Fruit fly (Drosophila melanogaster) whole organism, embryonic: Measurements from ENCODE around the gene CG10011.

Experiments used
- Ada2b ChIP-seq: fragments of 200-800 bp; sonication (Bioruptor generic); IDR thresholded peaks from 2 replicates; pipeline ENCODE4 v1.3.6; 2022; ENCODE audit warnings: missing biosample characterization, missing genetic modification characterization
- Atf6 ChIP-seq: fragments of 200-800 bp; sonication (Bioruptor generic); IDR thresholded peaks from 2 replicates; pipeline ENCODE4 v1.3.6; 2022; ENCODE audit warnings: missing biosample characterization, missing genetic modification characterization
- CG10209 ChIP-seq: fragments of 200-800 bp; sonication (Bioruptor generic); optimal IDR thresholded peaks from 3 replicates; lab custom pipeline; 2017; ENCODE audit warnings: missing biosample characterization, mild to moderate bottlenecking, missing genetic modification characterization, missing genetic modification reagents
- CG10267 ChIP-seq: fragments of 200-800 bp; sonication (Bioruptor generic); optimal IDR thresholded peaks from 2 replicates; lab custom pipeline; 2018; ENCODE audit warnings: missing biosample characterization, mild to moderate bottlenecking, missing genetic modification characterization, moderate library complexity
- CG10543 ChIP-seq: fragments of 200-800 bp; sonication (Bioruptor generic); optimal IDR thresholded peaks from 3 replicates; lab custom pipeline; 2017; ENCODE audit warnings: missing biosample characterization, mild to moderate bottlenecking, missing genetic modification characterization, moderate library complexity
- CG11247 ChIP-seq: fragments of 200-800 bp; sonication (Bioruptor generic); IDR thresholded peaks from 2 replicates; pipeline ENCODE4 v1.3.6; 2022; ENCODE audit warnings: missing biosample characterization, missing genetic modification characterization
- CG11696 ChIP-seq: fragments of 200-800 bp; sonication (Bioruptor generic); IDR thresholded peaks from 2 replicates; pipeline ENCODE4 v1.3.6; 2022; ENCODE audit warnings: missing biosample characterization, missing genetic modification characterization
- CG13296 ChIP-seq: fragments of 200-800 bp; sonication (Bioruptor generic); optimal IDR thresholded peaks from 3 replicates; lab custom pipeline; 2018; ENCODE audit warnings: missing biosample characterization, mild to moderate bottlenecking, missing genetic modification characterization
- CG13424 ChIP-seq: fragments of 200-800 bp; sonication (Bioruptor generic); optimal IDR thresholded peaks from 2 replicates; lab custom pipeline; 2019; ENCODE audit warnings: missing biosample characterization, mild to moderate bottlenecking, missing genetic modification characterization, moderate library complexity
- CG15479 ChIP-seq: fragments of 200-800 bp; sonication (Bioruptor generic); optimal IDR thresholded peaks from 3 replicates; lab custom pipeline; 2019; ENCODE audit warnings: missing biosample characterization, mild to moderate bottlenecking, missing genetic modification characterization, moderate library complexity
- CG15696 ChIP-seq: fragments of 200-800 bp; sonication (Bioruptor generic); optimal IDR thresholded peaks from 2 replicates; lab custom pipeline; 2019; ENCODE audit warnings: missing biosample characterization, mild to moderate bottlenecking, missing genetic modification characterization, moderate library complexity
- CG18262 ChIP-seq: fragments of 200-800 bp; optimal IDR thresholded peaks from 3 replicates; lab custom pipeline; 2019; ENCODE audit warnings: missing biosample characterization, mild to moderate bottlenecking, missing genetic modification characterization, moderate library complexity
- CG1832 ChIP-seq: fragments of 200-800 bp; sonication (Bioruptor generic); optimal IDR thresholded peaks from 2 replicates; lab custom pipeline; 2017; ENCODE audit warnings: missing biosample characterization, mild to moderate bottlenecking, missing genetic modification characterization, inconsistent platforms
- CG30431 ChIP-seq: fragments of 200-800 bp; sonication (Bioruptor generic); optimal IDR thresholded peaks from 2 replicates; lab custom pipeline; 2017; ENCODE audit warnings: missing biosample characterization, missing genetic modification characterization
- CG31224 ChIP-seq: fragments of 200-800 bp; sonication (Bioruptor generic); IDR thresholded peaks from 2 replicates; pipeline ENCODE4 v1.3.6; 2022; ENCODE audit warnings: missing biosample characterization, missing genetic modification characterization
- CG32532 ChIP-seq: fragments of 200-800 bp; sonication (Bioruptor generic); IDR thresholded peaks from 2 replicates; pipeline ENCODE4 v1.3.6; 2022; ENCODE audit warnings: missing biosample characterization, missing genetic modification characterization
- CG6689 ChIP-seq: fragments of 200-800 bp; sonication (Bioruptor generic); IDR thresholded peaks from 2 replicates; pipeline ENCODE4 v1.3.6; 2022; ENCODE audit warnings: missing biosample characterization, missing genetic modification characterization
- CG6813 ChIP-seq: fragments of 200-800 bp; sonication (Bioruptor generic); optimal IDR thresholded peaks from 2 replicates; lab custom pipeline; 2017; ENCODE audit warnings: missing biosample characterization, missing genetic modification characterization, mild to moderate bottlenecking, moderate library complexity, missing genetic modification reagents
- CG7556 ChIP-seq: fragments of 200-800 bp; sonication (Bioruptor generic); optimal IDR thresholded peaks from 2 replicates; lab custom pipeline; 2017; ENCODE audit warnings: missing biosample characterization, mild to moderate bottlenecking, missing genetic modification characterization
- CG8478 ChIP-seq: fragments of >200 bp; optimal IDR thresholded peaks from 2 replicates; lab custom pipeline; 2018
- CG8924 ChIP-seq: fragments of 200-800 bp; optimal IDR thresholded peaks from 3 replicates; lab custom pipeline; 2019; ENCODE audit warnings: missing biosample characterization, mild to moderate bottlenecking, missing genetic modification characterization, moderate library complexity
- Chrac-16 ChIP-seq: fragments of 200-800 bp; sonication (Bioruptor generic); optimal IDR thresholded peaks from 3 replicates; lab custom pipeline; 2016; ENCODE audit warnings: missing biosample characterization, missing genetic modification characterization
- D19A ChIP-seq: fragments of 200-800 bp; optimal IDR thresholded peaks from 3 replicates; lab custom pipeline; 2019; ENCODE audit warnings: missing biosample characterization, mild to moderate bottlenecking, missing genetic modification characterization, moderate library complexity
- D19B ChIP-seq: fragments of 200-800 bp; sonication (Bioruptor generic); optimal IDR thresholded peaks from 2 replicates; lab custom pipeline; 2017; ENCODE audit warnings: missing biosample characterization, mild to moderate bottlenecking, missing genetic modification characterization
- Dbx ChIP-seq: fragments of 200-800 bp; sonication (Bioruptor generic); IDR thresholded peaks from 3 replicates; pipeline ENCODE4 v1.3.6; 2022; ENCODE audit warnings: missing biosample characterization, missing genetic modification characterization
- Doc2 ChIP-seq: fragments of 200-800 bp; sonication (Bioruptor generic); IDR thresholded peaks from 2 replicates; pipeline ENCODE4 v1.3.6; 2022; ENCODE audit warnings: missing biosample characterization, missing genetic modification characterization
- Ets97D ChIP-seq: fragments of 200-800 bp; sonication (Bioruptor generic); optimal IDR thresholded peaks from 3 replicates; lab custom pipeline; 2016; ENCODE audit warnings: missing biosample characterization, missing genetic modification characterization
- Hsf ChIP-seq: fragments of 200-800 bp; sonication (Bioruptor generic); optimal IDR thresholded peaks from 3 replicates; lab custom pipeline; 2016; ENCODE audit warnings: missing biosample characterization, missing genetic modification characterization
- Med ChIP-seq: fragments of 200-800 bp; sonication (Bioruptor generic); peaks from one replicate; lab custom pipeline; 2016; ENCODE audit warnings: missing biosample characterization, missing genetic modification characterization, mild to moderate bottlenecking, inconsistent platforms, moderate library complexity
- NfI ChIP-seq: fragments of 200-800 bp; sonication (Bioruptor generic); optimal IDR thresholded peaks from 3 replicates; lab custom pipeline; 2018; ENCODE audit warnings: missing biosample characterization, mild to moderate bottlenecking, missing genetic modification characterization, moderate library complexity
- Poxn ChIP-seq: fragments of 200-800 bp; sonication (Bioruptor generic); IDR thresholded peaks from 2 replicates; pipeline ENCODE4 v1.3.6; 2022; ENCODE audit warnings: missing biosample characterization, missing genetic modification characterization
- Rx ChIP-seq: fragments of 200-800 bp; sonication (Bioruptor generic); IDR thresholded peaks from 2 replicates; pipeline ENCODE4 v1.3.6; 2022; ENCODE audit warnings: missing biosample characterization, missing genetic modification characterization
- Sox100B ChIP-seq: fragments of 200-800 bp; sonication (Bioruptor generic); optimal IDR thresholded peaks from 3 replicates; lab custom pipeline; 2018; ENCODE audit warnings: missing biosample characterization, mild to moderate bottlenecking, missing genetic modification characterization
- Ssrp ChIP-seq: fragments of 200-800 bp; sonication (Bioruptor generic); optimal IDR thresholded peaks from 2 replicates; lab custom pipeline; 2018; ENCODE audit warnings: missing biosample characterization, mild to moderate bottlenecking, missing genetic modification characterization, moderate library complexity
- btn ChIP-seq: fragments of 200-800 bp; sonication (Bioruptor generic); optimal IDR thresholded peaks from 2 replicates; lab custom pipeline; 2016; ENCODE audit warnings: missing biosample characterization, missing genetic modification characterization
- chn ChIP-seq: fragments of 200-800 bp; sonication (Bioruptor generic); optimal IDR thresholded peaks from 2 replicates; lab custom pipeline; 2016; ENCODE audit warnings: missing biosample characterization, missing genetic modification characterization
- corto ChIP-seq: fragments of 200-800 bp; sonication (Bioruptor generic); optimal IDR thresholded peaks from 2 replicates; lab custom pipeline; 2016; ENCODE audit warnings: missing biosample characterization, mild to moderate bottlenecking, missing genetic modification characterization, moderate library complexity
- dimm ChIP-seq: fragments of 200-800 bp; sonication (Bioruptor generic); IDR thresholded peaks from 2 replicates; pipeline ENCODE4 v1.3.6; 2022; ENCODE audit warnings: missing biosample characterization, missing genetic modification characterization
- dmrt11E ChIP-seq: fragments of 200-800 bp; sonication (Bioruptor generic); optimal IDR thresholded peaks from 3 replicates; lab custom pipeline; 2018; ENCODE audit warnings: missing biosample characterization, mild to moderate bottlenecking, missing genetic modification characterization, moderate library complexity
- dysf ChIP-seq: fragments of 200-800 bp; sonication (Bioruptor generic); IDR thresholded peaks from 3 replicates; pipeline ENCODE4 v1.3.6; 2022; ENCODE audit warnings: missing biosample characterization, missing genetic modification characterization
- emc ChIP-seq: fragments of 200-800 bp; sonication (Bioruptor generic); optimal IDR thresholded peaks from 2 replicates; lab custom pipeline; 2016; ENCODE audit warnings: missing biosample characterization, missing genetic modification characterization
- esg ChIP-seq: fragments of 200-800 bp; sonication (Bioruptor generic); conservative IDR thresholded peaks from 2 replicates; pipeline ENCODE4 v1.3.6; 2022; ENCODE audit warnings: missing biosample characterization, missing genetic modification characterization
- fd102C ChIP-seq: fragments of 200-800 bp; sonication (Bioruptor generic); optimal IDR thresholded peaks from 2 replicates; lab custom pipeline; 2018; ENCODE audit warnings: missing biosample characterization, mild to moderate bottlenecking, missing genetic modification characterization, moderate library complexity
- hb ChIP-seq: fragments of 200-800 bp; sonication (Bioruptor generic); IDR thresholded peaks from 3 replicates; pipeline ENCODE4 v1.3.6; 2022; ENCODE audit warnings: missing biosample characterization, missing genetic modification characterization; ENCODE audit not compliant: partially characterized antibody
- her ChIP-seq: fragments of 200-800 bp; sonication (Bioruptor generic); optimal IDR thresholded peaks from 2 replicates; lab custom pipeline; 2016; ENCODE audit warnings: missing biosample characterization, missing genetic modification characterization
- jumu ChIP-seq: fragments of 200-800 bp; sonication (Bioruptor generic); optimal IDR thresholded peaks from 3 replicates; lab custom pipeline; 2016; ENCODE audit warnings: missing biosample characterization, missing genetic modification characterization
- pros ChIP-seq: fragments of 200-800 bp; sonication (Bioruptor generic); optimal IDR thresholded peaks from 3 replicates; lab custom pipeline; 2019; ENCODE audit warnings: missing biosample characterization, mild to moderate bottlenecking, missing genetic modification characterization, moderate library complexity
- ro ChIP-seq: fragments of 200-800 bp; sonication (Bioruptor generic); IDR thresholded peaks from 2 replicates; pipeline ENCODE4 v1.3.6; 2022; ENCODE audit warnings: missing biosample characterization, missing genetic modification characterization
- sisA ChIP-seq: fragments of 200-800 bp; sonication (Bioruptor generic); IDR thresholded peaks from 2 replicates; pipeline ENCODE4 v1.3.6; 2022; ENCODE audit warnings: missing biosample characterization, missing genetic modification characterization
- stc ChIP-seq: fragments of 200-800 bp; sonication (Bioruptor generic); IDR thresholded peaks from 2 replicates; pipeline ENCODE4 v1.3.6; 2022; ENCODE audit warnings: missing biosample characterization, missing genetic modification characterization
- tx ChIP-seq: fragments of 200-800 bp; sonication (Bioruptor generic); optimal IDR thresholded peaks from 2 replicates; lab custom pipeline; 2016; ENCODE audit warnings: missing biosample characterization, missing genetic modification characterization
- vvl ChIP-seq: fragments of 200-800 bp; sonication (Bioruptor generic); IDR thresholded peaks from 2 replicates; pipeline ENCODE4 v1.3.6; 2022; ENCODE audit warnings: missing biosample characterization, missing genetic modification characterization

Gene CG10011

DNA sequence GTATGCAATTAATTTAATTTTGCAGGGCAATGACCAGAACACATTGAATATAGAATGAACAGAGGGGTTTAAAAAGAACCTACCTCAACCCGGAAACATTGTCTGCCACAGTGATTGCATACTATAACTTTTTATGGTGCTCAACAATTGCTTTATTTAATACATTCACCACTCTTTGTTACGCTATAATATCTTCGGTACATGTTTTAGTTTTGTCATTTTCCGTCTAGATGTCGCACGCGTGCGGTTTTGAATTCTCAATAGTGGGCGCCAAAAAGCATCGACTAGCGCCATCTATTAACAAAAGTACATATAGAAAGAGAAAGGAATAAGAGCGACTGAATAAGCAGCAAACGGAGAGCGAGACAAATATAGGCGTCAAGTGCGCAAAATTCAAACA lies 37.2 kb upstream of the CG10011 start (continued):
- TF ChIP-seq vvl (GFP tag; lab: Robert Waterston, UW) (peak; percentile 94), NfI (GFP tag; lab: Kevin White, UChicago) (peak; percentile 94), CG6813 (GFP tag; lab: Kevin White, UChicago) (peak; percentile 69), emc (peak; percentile 65), CG1832 (peak; percentile 89), Med (peak; percentile 99), CG13296 (peak; percentile 23), fd102C (GFP tag; lab: Kevin White, UChicago) (peak; percentile 78), CG11696 (GFP tag; lab: Robert Waterston, UW) (peak; percentile 60), Ets97D (GFP tag; lab: Kevin White, UChicago) (peak; percentile 81), CG8924 (tag; lab: Kevin White, UChicago) (no peak), hb (no peak), CG31224 (peak; percentile 60), CG7556 (GFP tag; lab: Kevin White, UChicago) (peak; percentile 42), CG8478 (lab: Kevin White, UChicago) (peak; percentile 77), Atf6 (GFP tag; lab: Robert Waterston, UW) (0 out of 2 replicates have a peak, but pooled peaks have one; percentile 24), tx (GFP tag; lab: Kevin White, UChicago) (peak; percentile 75), stc (GFP tag; lab: Robert Waterston, UW) (peak; percentile 76), CG6689 (GFP tag; lab: Robert Waterston, UW) (peak; percentile 72), CG10209 (peak; percentile 71), CG15696 (peak; percentile 88), btn (GFP tag; lab: Kevin White, UChicago) (peak; percentile 81), Rx (GFP tag; lab: Robert Waterston, UW) (peak; percentile 81), CG30431 (GFP tag; lab: Kevin White, UChicago) (peak; percentile 90), ro (GFP tag; lab: Robert Waterston, UW) (peak; percentile 52; the same call in 1 of the 2 replicates), dmrt11E (tag; lab: Kevin White, UChicago) (peak; percentile 79), D19B (GFP tag; lab: Kevin White, UChicago) (peak; percentile 19), Doc2 (GFP tag; lab: Robert Waterston, UW) (peak; percentile 62; the same call in 1 of the 2 replicates), CG13424 (tag; lab: Kevin White, UChicago) (peak; percentile 75), Chrac-16 (GFP tag; lab: Kevin White, UChicago) (peak; percentile 92), sisA (GFP tag; lab: Robert Waterston, UW) (peak; percentile 87), pros (GFP tag; lab: Kevin White, UChicago) (no peak), Sox100B (GFP tag; lab: Kevin White, UChicago) (peak; percentile 34), jumu (GFP tag; lab: Kevin White, UChicago) (peak; percentile 84), chn (GFP tag; lab: Kevin White, UChicago) (peak; percentile 87), CG10543 (peak; percentile 37), her (GFP tag; lab: Kevin White, UChicago) (peak; percentile 87), corto (GFP tag; lab: Kevin White, UChicago) (no peak), CG15479 (GFP tag; lab: Kevin White, UChicago) (no peak), dimm (GFP tag; lab: Robert Waterston, UW) (peak; percentile 47; the same call in 1 of the 2 replicates), Hsf (GFP tag; lab: Kevin White, UChicago) (peak; percentile 93), CG11247 (GFP tag; lab: Robert Waterston, UW) (peak; percentile 93), esg (GFP tag; lab: Robert Waterston, UW) (peak; percentile 43), D19A (tag; lab: Kevin White, UChicago) (no peak), dysf (peak; percentile 88), CG32532 (GFP tag; lab: Robert Waterston, UW) (peak; percentile 95), CG10267 (tag; lab: Kevin White, UChicago) (peak; percentile 75), Ssrp (tag; lab: Kevin White, UChicago) (peak; percentile 65), Poxn (no peak), CG18262 (tag; lab: Kevin White, UChicago) (peak; percentile 74), Dbx (peak; percentile 90), Ada2b (GFP tag; lab: Robert Waterston, UW) (peak; percentile 71)
